Worm (Caenorhabditis elegans) whole organism, late embryonic: ENCODE measurements around the gene srh-203.

Experiments
- C38D4.7 ChIP-seq: fragments of 200-800 bp; sonication (Bioruptor generic); optimal IDR thresholded peaks from 2 replicates; lab custom pipeline; 2018; ENCODE audit warnings: mild to moderate bottlenecking, missing genetic modification characterization, moderate library complexity, missing compliant biosample characterization
- F13H6.1 ChIP-seq: sonication (generic microtip); optimal IDR thresholded peaks from 2 replicates; lab custom pipeline; 2016; ENCODE audit warnings: missing genetic modification characterization, missing compliant biosample characterization
- ceh-34 ChIP-seq: sonication (generic microtip); optimal IDR thresholded peaks from 2 replicates; lab custom pipeline; 2016; ENCODE audit warnings: mild to moderate bottlenecking, missing genetic modification characterization, missing compliant biosample characterization
- ceh-6 ChIP-seq: fragments of 200-800 bp; sonication (Bioruptor generic); optimal IDR thresholded peaks from 2 replicates; lab custom pipeline; 2018; ENCODE audit warnings: mild to moderate bottlenecking, missing genetic modification characterization, missing compliant biosample characterization
- elt-2 ChIP-seq: sonication (generic microtip); optimal IDR thresholded peaks from 2 replicates; lab custom pipeline; 2016; ENCODE audit warnings: missing genetic modification reagents, missing genetic modification characterization, missing compliant biosample characterization
- elt-4 ChIP-seq: sonication (generic microtip); optimal IDR thresholded peaks from 2 replicates; lab custom pipeline; 2016; ENCODE audit warnings: missing genetic modification characterization, missing compliant biosample characterization
- fkh-10 ChIP-seq: fragments of 150-350 bp; optimal IDR thresholded peaks from 2 replicates; lab custom pipeline; 2014; ENCODE audit warnings: missing biosample characterization, missing genetic modification reagents, missing genetic modification characterization
- gmeb-2 ChIP-seq: sonication (generic microtip); optimal IDR thresholded peaks from 2 replicates; lab custom pipeline; 2016; ENCODE audit warnings: missing genetic modification characterization, inconsistent platforms, missing compliant biosample characterization
- nfya-1 ChIP-seq: sonication (generic microtip); optimal IDR thresholded peaks from 2 replicates; lab custom pipeline; 2017; ENCODE audit warnings: missing genetic modification characterization, mild to moderate bottlenecking, missing compliant biosample characterization, antibody characterized with exemption, moderate library complexity
- sdc-2 ChIP-seq: sonication (generic microtip); optimal IDR thresholded peaks from 2 replicates; lab custom pipeline; 2016; ENCODE audit warnings: missing genotype, missing genetic modification characterization, missing compliant biosample characterization
- sox-4 ChIP-seq: sonication (generic microtip); optimal IDR thresholded peaks from 2 replicates; lab custom pipeline; 2017; ENCODE audit warnings: mild to moderate bottlenecking, missing genetic modification characterization, inconsistent platforms, missing compliant biosample characterization
- tbx-2 ChIP-seq: sonication (generic microtip); optimal IDR thresholded peaks from 2 replicates; lab custom pipeline; 2016; ENCODE audit warnings: missing genetic modification characterization, missing compliant biosample characterization

ce11 chrV:17486034-17486433, 29.9 kb upstream of the srh-203 start, which contains the start of gene scl-24:
- TF ChIP-seq ceh-34 (tag; lab: Kevin White, UChicago), result no peak
- TF ChIP-seq tbx-2 (tag; lab: Kevin White, UChicago), result no peak
- no peak for TF ChIP-seq elt-4
- no peak for TF ChIP-seq sox-4 (tag; lab: Kevin White, UChicago)
- no peak for TF ChIP-seq gmeb-2 (tag; lab: Kevin White, UChicago)
- no peak for TF ChIP-seq nfya-1
- no peak for TF ChIP-seq C38D4.7 (GFP tag; lab: Kevin White, UChicago)
- no peak for TF ChIP-seq elt-2 (tag; lab: Kevin White, UChicago)
- no peak for TF ChIP-seq fkh-10 (GFP tag; lab: Kevin White, UChicago)
- no peak for TF ChIP-seq sdc-2 (tag; lab: Kevin White, UChicago)
- TF ChIP-seq ceh-6 (GFP tag; lab: Kevin White, UChicago), result no peak
- TF ChIP-seq F13H6.1 (tag; lab: Kevin White, UChicago), result no peak
